Fruit fly (Drosophila melanogaster) Kc167 (cell line): ENCODE measurements around the gene CG17721.

Experiments
- h ChIP-seq: fragments of >200 bp; optimal IDR thresholded peaks from 3 replicates; lab custom pipeline; 2018; ENCODE audit warnings: missing external identifiers
- insv ChIP-seq: fragments of >200 bp; optimal IDR thresholded peaks from 3 replicates; lab custom pipeline; 2018; ENCODE audit warnings: missing external identifiers
- ttk ChIP-seq: sonication (Bioruptor generic); optimal IDR thresholded peaks from 2 replicates; lab custom pipeline; 2017; ENCODE audit warnings: missing external identifiers

dm6 chr3R:11246865-11247264 lies 11.9 kb downstream of the CG17721 start:
- no peak for TF ChIP-seq h (lab: Kevin White, UChicago)
- TF ChIP-seq ttk = no peak
- no peak for TF ChIP-seq insv (lab: Kevin White, UChicago)
